Worm (Caenorhabditis elegans) whole organism, L1 larva: ENCODE data around the gene fkh-5.

Source experiments
- ceh-82 ChIP-seq, 3 experiments: fragments of 150-350 bp in 1 of 3; sonication (generic microtip) in 2 of 3; optimal IDR thresholded peaks; 2 replicates each; lab custom pipeline; 2014 to 2017; ENCODE audit warnings: missing biosample characterization in 3 of 3, missing genetic modification characterization in 3 of 3
- ceh-88 ChIP-seq: fragments of 200-800 bp; sonication (Bioruptor generic); IDR thresholded peaks from 2 replicates; pipeline ENCODE4 v1.3.6; 2022; ENCODE audit warnings: missing genetic modification characterization, missing compliant biosample characterization
- elt-2 ChIP-seq: sonication (generic microtip); optimal IDR thresholded peaks from 2 replicates; lab custom pipeline; 2016; ENCODE audit warnings: missing genetic modification characterization, mild to moderate bottlenecking, inconsistent platforms, missing compliant biosample characterization, missing genetic modification reagents
- fos-1 ChIP-seq: fragments of 150-350 bp; optimal IDR thresholded peaks from 2 replicates; lab custom pipeline; 2014; ENCODE audit warnings: missing biosample characterization, missing genetic modification characterization
- lin-13 ChIP-seq: fragments of 150-350 bp; optimal IDR thresholded peaks from 2 replicates; lab custom pipeline; 2014; ENCODE audit warnings: missing biosample characterization, missing genetic modification reagents, missing genetic modification characterization
- lin-14 ChIP-seq: fragments of 200-800 bp; sonication (Bioruptor generic); optimal IDR thresholded peaks from 2 replicates; lab custom pipeline; 2018; ENCODE audit warnings: mild to moderate bottlenecking, missing genetic modification characterization, moderate library complexity, missing compliant biosample characterization
- mdl-1 ChIP-seq, 2 experiments: fragments of 150-350 bp; optimal IDR thresholded peaks; 2 replicates each; lab custom pipeline; 2014 to 2017; ENCODE audit warnings: missing biosample characterization in 2 of 2, missing genetic modification characterization in 2 of 2, inconsistent platforms in 1 of 2
- nhr-20 ChIP-seq: sonication (generic microtip); optimal IDR thresholded peaks from 2 replicates; lab custom pipeline; 2016; ENCODE audit warnings: mild to moderate bottlenecking, missing genetic modification characterization, missing compliant biosample characterization
- nhr-237 ChIP-seq: fragments of 150-350 bp; optimal IDR thresholded peaks from 2 replicates; lab custom pipeline; 2014; ENCODE audit warnings: missing biosample characterization, missing genetic modification characterization
- nhr-77 ChIP-seq: fragments of 150-350 bp; optimal IDR thresholded peaks from 2 replicates; lab custom pipeline; 2014; ENCODE audit warnings: missing biosample characterization, missing genetic modification characterization
- unc-86 ChIP-seq: sonication (generic microtip); optimal IDR thresholded peaks from 2 replicates; lab custom pipeline; 2016; ENCODE audit warnings: missing genetic modification characterization, missing compliant biosample characterization
- ztf-4 ChIP-seq: fragments of 150-350 bp; optimal IDR thresholded peaks from 2 replicates; lab custom pipeline; 2014; ENCODE audit warnings: missing biosample characterization, missing genetic modification characterization

ce11 chrIII:4875663-4876062 is 31.2 kb downstream of the fkh-5 start:
- TF ChIP-seq nhr-77 (tag; lab: Kevin White, UChicago) (no peak), nhr-20 (no peak), lin-13 (GFP tag; lab: Kevin White, UChicago) (no peak), lin-14 (GFP tag; lab: Kevin White, UChicago) (peak; percentile 61), unc-86 (tag; lab: Kevin White, UChicago) (peak; percentile 50), ceh-88 (no peak), elt-2 (tag; lab: Kevin White, UChicago) (no peak), nhr-237 (tag; lab: Kevin White, UChicago) (no peak), fos-1 (tag; lab: Kevin White, UChicago) (no peak), ceh-82 (tag; optimal IDR thresholded peaks at IDR 0.05; lab: Kevin White, UChicago) (peak in 2 of 3 experiments; percentile 3 to 6), ztf-4 (tag; lab: Kevin White, UChicago) (no peak), mdl-1 (tag; optimal IDR thresholded peaks at IDR 0.05; lab: Kevin White, UChicago) (no peak)
